Fruit fly (Drosophila melanogaster) whole organism, embryonic: ENCODE results near the gene Fum1.

Source experiments
- Awh ChIP-seq: fragments of 200-800 bp; sonication (Bioruptor generic); IDR thresholded peaks from 2 replicates; pipeline ENCODE4, ENCODE4 v1.3.6; 2022; ENCODE audit warnings: missing biosample characterization, missing genetic modification characterization
- CG10209 ChIP-seq: fragments of 200-800 bp; sonication (Bioruptor generic); optimal IDR thresholded peaks from 3 replicates; lab custom pipeline; 2017; ENCODE audit warnings: missing biosample characterization, mild to moderate bottlenecking, missing genetic modification characterization, missing genetic modification reagents
- CG10979 ChIP-seq: fragments of 200-800 bp; sonication (Bioruptor generic); optimal IDR thresholded peaks from 2 replicates; lab custom pipeline; 2018; ENCODE audit warnings: missing biosample characterization, mild to moderate bottlenecking, missing genetic modification characterization, moderate library complexity
- CG11696 ChIP-seq: fragments of 200-800 bp; sonication (Bioruptor generic); IDR thresholded peaks from 2 replicates; pipeline ENCODE4 v1.3.6; 2022; ENCODE audit warnings: missing biosample characterization, missing genetic modification characterization
- CG14667 ChIP-seq: fragments of 200-800 bp; sonication (Bioruptor generic); IDR thresholded peaks from 2 replicates; pipeline ENCODE4 v1.3.6; 2022; ENCODE audit warnings: missing biosample characterization, missing genetic modification characterization
- CG14965 ChIP-seq: fragments of 200-800 bp; sonication (Bioruptor generic); optimal IDR thresholded peaks from 2 replicates; lab custom pipeline; 2016; ENCODE audit warnings: missing biosample characterization, missing genetic modification characterization, borderline replicate concordance
- CG15601 ChIP-seq: fragments of 200-800 bp; sonication (Bioruptor generic); optimal IDR thresholded peaks from 3 replicates; lab custom pipeline; 2019; ENCODE audit warnings: missing biosample characterization, mild to moderate bottlenecking, missing genetic modification characterization, moderate library complexity
- CG15696 ChIP-seq: fragments of 200-800 bp; sonication (Bioruptor generic); optimal IDR thresholded peaks from 2 replicates; lab custom pipeline; 2019; ENCODE audit warnings: missing biosample characterization, mild to moderate bottlenecking, missing genetic modification characterization, moderate library complexity
- CG1602 ChIP-seq: fragments of 200-800 bp; sonication (Bioruptor generic); optimal IDR thresholded peaks from 3 replicates; lab custom pipeline; 2016; ENCODE audit warnings: missing biosample characterization, missing genetic modification characterization
- CG1832 ChIP-seq: fragments of 200-800 bp; sonication (Bioruptor generic); optimal IDR thresholded peaks from 2 replicates; lab custom pipeline; 2017; ENCODE audit warnings: missing biosample characterization, mild to moderate bottlenecking, missing genetic modification characterization, inconsistent platforms
- CG18599 ChIP-seq: fragments of 200-800 bp; sonication (Bioruptor generic); optimal IDR thresholded peaks from 3 replicates; lab custom pipeline; 2017; ENCODE audit warnings: missing biosample characterization, missing genetic modification characterization, mild to moderate bottlenecking, moderate library complexity, missing genetic modification reagents
- CG2678 ChIP-seq: fragments of 200-800 bp; sonication (Bioruptor generic); optimal IDR thresholded peaks from 3 replicates; lab custom pipeline; 2019; ENCODE audit warnings: missing biosample characterization, mild to moderate bottlenecking, missing genetic modification characterization, moderate library complexity
- CG33557 ChIP-seq: fragments of 200-800 bp; sonication (Bioruptor generic); optimal IDR thresholded peaks from 2 replicates; lab custom pipeline; 2019; ENCODE audit warnings: missing biosample characterization, mild to moderate bottlenecking, missing genetic modification characterization, moderate library complexity
- CG4282 ChIP-seq: fragments of 200-800 bp; sonication (Bioruptor generic); optimal IDR thresholded peaks from 2 replicates; lab custom pipeline; 2016; ENCODE audit warnings: missing biosample characterization, missing genetic modification characterization
- CG4707 ChIP-seq: fragments of 200-800 bp; sonication (Bioruptor generic); optimal IDR thresholded peaks from 2 replicates; lab custom pipeline; 2018; ENCODE audit warnings: missing biosample characterization, mild to moderate bottlenecking, missing genetic modification characterization, moderate library complexity
- CG5180 ChIP-seq: fragments of 200-800 bp; sonication (Bioruptor generic); optimal IDR thresholded peaks from 3 replicates; lab custom pipeline; 2017; ENCODE audit warnings: missing biosample characterization, missing genetic modification characterization, mild to moderate bottlenecking, moderate library complexity, missing genetic modification reagents
- CG5245 ChIP-seq: fragments of 200-800 bp; sonication (Bioruptor generic); optimal IDR thresholded peaks from 3 replicates; lab custom pipeline; 2016; ENCODE audit warnings: missing biosample characterization, missing genetic modification characterization
- CG7839 ChIP-seq: fragments of 200-800 bp; sonication (Bioruptor generic); optimal IDR thresholded peaks from 3 replicates; lab custom pipeline; 2018; ENCODE audit warnings: missing biosample characterization, mild to moderate bottlenecking, missing genetic modification characterization, moderate library complexity
- CG8388 ChIP-seq: fragments of 200-800 bp; sonication (Bioruptor generic); optimal IDR thresholded peaks from 2 replicates; lab custom pipeline; 2019; ENCODE audit warnings: missing biosample characterization, mild to moderate bottlenecking, missing genetic modification characterization, moderate library complexity
- CG8924 ChIP-seq: fragments of 200-800 bp; optimal IDR thresholded peaks from 3 replicates; lab custom pipeline; 2019; ENCODE audit warnings: missing biosample characterization, mild to moderate bottlenecking, missing genetic modification characterization, moderate library complexity
- CG8944 ChIP-seq: fragments of 200-800 bp; sonication (Bioruptor generic); optimal IDR thresholded peaks from 3 replicates; lab custom pipeline; 2016; ENCODE audit warnings: missing biosample characterization, missing genetic modification characterization
- Chrac-16 ChIP-seq: fragments of 200-800 bp; sonication (Bioruptor generic); optimal IDR thresholded peaks from 3 replicates; lab custom pipeline; 2016; ENCODE audit warnings: missing biosample characterization, missing genetic modification characterization
- Elba2 ChIP-seq: fragments of 200-800 bp; sonication (Bioruptor generic); optimal IDR thresholded peaks from 3 replicates; lab custom pipeline; 2016; ENCODE audit warnings: missing biosample characterization, missing genetic modification characterization
- HLHmδ ChIP-seq: fragments of 200-800 bp; sonication (Bioruptor generic); optimal IDR thresholded peaks from 2 replicates; lab custom pipeline; 2018; ENCODE audit warnings: missing biosample characterization, mild to moderate bottlenecking, missing genetic modification characterization, moderate library complexity
- Med ChIP-seq: fragments of 200-800 bp; sonication (Bioruptor generic); peaks from one replicate; lab custom pipeline; 2016; ENCODE audit warnings: missing biosample characterization, missing genetic modification characterization, mild to moderate bottlenecking, inconsistent platforms, moderate library complexity
- Pdp1 ChIP-seq, 2 experiments: fragments of 200-800 bp; sonication (Bioruptor generic); optimal IDR thresholded peaks; 3 replicates each; lab custom pipeline; 2016; ENCODE audit warnings: missing biosample characterization in 2 of 2, missing genetic modification characterization in 2 of 2, mild to moderate bottlenecking in 1 of 2, moderate library complexity in 1 of 2
- Rfx ChIP-seq: fragments of 200-800 bp; sonication (Bioruptor generic); IDR thresholded peaks from 2 replicates; pipeline ENCODE4 v1.3.6; 2022; ENCODE audit warnings: missing biosample characterization, missing genetic modification characterization
- Sox100B ChIP-seq: fragments of 200-800 bp; sonication (Bioruptor generic); optimal IDR thresholded peaks from 3 replicates; lab custom pipeline; 2018; ENCODE audit warnings: missing biosample characterization, mild to moderate bottlenecking, missing genetic modification characterization
- Sox102F ChIP-seq: fragments of 200-800 bp; sonication (Bioruptor generic); optimal IDR thresholded peaks from 2 replicates; lab custom pipeline; 2018; ENCODE audit warnings: missing biosample characterization, mild to moderate bottlenecking, missing genetic modification characterization, moderate library complexity
- Xbp1 ChIP-seq: fragments of 200-800 bp; sonication (Bioruptor generic); optimal IDR thresholded peaks from 3 replicates; lab custom pipeline; 2016; ENCODE audit warnings: missing biosample characterization, mild to moderate bottlenecking, missing genetic modification characterization
- ac ChIP-seq: fragments of 200-800 bp; sonication (Bioruptor generic); optimal IDR thresholded peaks from 3 replicates; lab custom pipeline; 2017; ENCODE audit warnings: missing biosample characterization, mild to moderate bottlenecking, missing genetic modification characterization
- al ChIP-seq: fragments of 200-800 bp; sonication (Bioruptor generic); IDR thresholded peaks from 2 replicates; pipeline ENCODE4 v1.3.6; 2022; ENCODE audit warnings: missing biosample characterization, missing genetic modification characterization
- ara ChIP-seq: fragments of 200-800 bp; sonication (Bioruptor generic); IDR thresholded peaks from 2 replicates; pipeline ENCODE4 v1.3.6; 2022; ENCODE audit warnings: missing biosample characterization, missing genetic modification characterization
- bcd ChIP-seq: fragments of 200-800 bp; sonication (Bioruptor generic); optimal IDR thresholded peaks from 2 replicates; lab custom pipeline; 2017; ENCODE audit warnings: missing biosample characterization, mild to moderate bottlenecking, missing genetic modification characterization
- dysf ChIP-seq: fragments of 200-800 bp; sonication (Bioruptor generic); IDR thresholded peaks from 3 replicates; pipeline ENCODE4 v1.3.6; 2022; ENCODE audit warnings: missing biosample characterization, missing genetic modification characterization
- en ChIP-seq: fragments of 200-800 bp; sonication (Bioruptor generic); optimal IDR thresholded peaks from 2 replicates; lab custom pipeline; 2016; ENCODE audit warnings: missing biosample characterization, missing genetic modification characterization
- gce ChIP-seq: fragments of 200-800 bp; sonication (Bioruptor generic); IDR thresholded peaks from 3 replicates; pipeline ENCODE4 v1.3.6; 2022; ENCODE audit warnings: missing biosample characterization, missing genetic modification characterization
- grau ChIP-seq: fragments of 200-800 bp; optimal IDR thresholded peaks from 3 replicates; lab custom pipeline; 2019; ENCODE audit warnings: missing biosample characterization, mild to moderate bottlenecking, missing genetic modification characterization, moderate library complexity
- grn ChIP-seq: fragments of 200-800 bp; sonication (Bioruptor generic); optimal IDR thresholded peaks from 3 replicates; lab custom pipeline; 2017; ENCODE audit warnings: missing biosample characterization, missing genetic modification characterization
- insv ChIP-seq, 2 experiments: fragments of 200-800 bp; sonication (Bioruptor generic); optimal IDR thresholded peaks; 3 replicates each; lab custom pipeline; 2016 to 2018; ENCODE audit warnings: missing biosample characterization in 2 of 2, missing genetic modification characterization in 2 of 2
- knrl ChIP-seq: fragments of 200-800 bp; sonication (Bioruptor generic); IDR thresholded peaks from 3 replicates; pipeline ENCODE4 v1.3.6; 2022; ENCODE audit warnings: missing biosample characterization, missing genetic modification characterization; ENCODE audit not compliant: partially characterized antibody
- maf-S ChIP-seq: fragments of 200-800 bp; sonication (Bioruptor generic); optimal IDR thresholded peaks from 2 replicates; lab custom pipeline; 2016; ENCODE audit warnings: missing biosample characterization, missing genetic modification characterization
- p53 ChIP-seq: fragments of 200-800 bp; sonication (Bioruptor generic); optimal IDR thresholded peaks from 2 replicates; lab custom pipeline; 2016; ENCODE audit warnings: missing biosample characterization, missing genetic modification characterization
- pb ChIP-seq: fragments of 200-800 bp; sonication (Bioruptor generic); optimal IDR thresholded peaks from 3 replicates; lab custom pipeline; 2016; ENCODE audit warnings: missing biosample characterization, missing genetic modification characterization
- phol ChIP-seq: fragments of 200-800 bp; sonication (Bioruptor generic); optimal IDR thresholded peaks from 3 replicates; lab custom pipeline; 2018; ENCODE audit warnings: missing biosample characterization, mild to moderate bottlenecking, missing genetic modification characterization, moderate library complexity
- so ChIP-seq: fragments of 200-800 bp; sonication (Bioruptor generic); IDR thresholded peaks from 3 replicates; pipeline ENCODE4 v1.3.6; 2022; ENCODE audit warnings: missing biosample characterization, missing genetic modification characterization
- tap ChIP-seq: fragments of 200-800 bp; optimal IDR thresholded peaks from 3 replicates; lab custom pipeline; 2019; ENCODE audit warnings: missing biosample characterization, mild to moderate bottlenecking, missing genetic modification characterization, moderate library complexity
- tio ChIP-seq: fragments of 200-800 bp; sonication (Bioruptor generic); optimal IDR thresholded peaks from 2 replicates; lab custom pipeline; 2017; ENCODE audit warnings: missing biosample characterization, missing genetic modification characterization, inconsistent platforms

Fum1 gene

dm6 chrX:6700990-6701530 is 22.8 kb downstream of the Fum1 start (continued):
- peak in 1 of 2 experiments; percentile 89 for TF ChIP-seq insv (GFP tag; optimal IDR thresholded peaks at IDR 0.05; lab: Kevin White, UChicago)
- TF ChIP-seq CG4282 (GFP tag; lab: Kevin White, UChicago): no peak
- peak; percentile 30 for TF ChIP-seq grn (GFP tag; lab: Kevin White, UChicago)
- peak in 1 of 2 experiments; percentile 86 for TF ChIP-seq Pdp1 (GFP tag; optimal IDR thresholded peaks at IDR 0.05; lab: Kevin White, UChicago)
- TF ChIP-seq CG11696 (GFP tag; lab: Robert Waterston, UW): no peak
- peak; percentile 58 for TF ChIP-seq p53 (GFP tag; lab: Kevin White, UChicago)
- no peak for TF ChIP-seq CG10209
- no peak for TF ChIP-seq ac (GFP tag; lab: Kevin White, UChicago)
- TF ChIP-seq grau (tag; lab: Kevin White, UChicago): no peak
- TF ChIP-seq Med (GFP tag; lab: Kevin White, UChicago): no peak
- no peak for TF ChIP-seq CG14965 (GFP tag; lab: Kevin White, UChicago)
- TF ChIP-seq maf-S: no peak
- no peak for TF ChIP-seq al (GFP tag; lab: Robert Waterston, UW)
- no peak for TF ChIP-seq CG8944 (GFP tag; lab: Kevin White, UChicago)
- TF ChIP-seq CG5245: no peak
- TF ChIP-seq Elba2 (GFP tag; lab: Kevin White, UChicago): peak; percentile 86
- TF ChIP-seq Rfx (GFP tag; lab: Robert Waterston, UW): no peak

- peak; percentile 77 for TF ChIP-seq CG10979 (tag; lab: Kevin White, UChicago)
- TF ChIP-seq CG15601: peak; percentile 75
- TF ChIP-seq en (GFP tag; lab: Kevin White, UChicago): peak; percentile 1
- TF ChIP-seq CG1602 (GFP tag; lab: Kevin White, UChicago): peak; percentile 48
- TF ChIP-seq Awh (GFP tag; lab: Robert Waterston, UW): peak; percentile 65
- no peak for TF ChIP-seq pb (GFP tag; lab: Kevin White, UChicago)
- TF ChIP-seq gce (GFP tag; lab: Robert Waterston, UW): 0 out of 3 replicates have a peak, but pooled peaks have one; percentile 56
- peak; percentile 81 for TF ChIP-seq Sox100B (GFP tag; lab: Kevin White, UChicago)
- TF ChIP-seq CG1832 (GFP tag; lab: Kevin White, UChicago): no peak
- peak; percentile 43 for TF ChIP-seq bcd
- TF ChIP-seq CG4282 (GFP tag; lab: Kevin White, UChicago): no peak
- TF ChIP-seq CG15696 (tag; lab: Kevin White, UChicago): peak; percentile 72
- peak; percentile 59 for TF ChIP-seq CG8924
- peak; percentile 67 for TF ChIP-seq CG33557 (GFP tag; lab: Kevin White, UChicago)
- TF ChIP-seq so (GFP tag; lab: Robert Waterston, UW): peak; percentile 70; the same call in 1 of the 3 replicates
- peak; percentile 68 for TF ChIP-seq dysf (GFP tag; lab: Robert Waterston, UW)
- no peak for TF ChIP-seq HLHmδ (GFP tag; lab: Kevin White, UChicago)
- TF ChIP-seq ara: peak; percentile 56; the same call in 1 of the 2 replicates
- peak; percentile 76 for TF ChIP-seq CG2678 (tag; lab: Kevin White, UChicago)
- TF ChIP-seq Sox102F (GFP tag; lab: Kevin White, UChicago): peak; percentile 87
- TF ChIP-seq tap: peak; percentile 69
- peak; percentile 58 for TF ChIP-seq tio (GFP tag; lab: Kevin White, UChicago)
- TF ChIP-seq phol: peak; percentile 83
- peak; percentile 79 for TF ChIP-seq CG7839
- 0 out of 2 replicates have a peak, but pooled peaks have one; percentile 32 for TF ChIP-seq CG14667 (GFP tag; lab: Robert Waterston, UW)
- TF ChIP-seq CG18599: peak; percentile 46
- TF ChIP-seq Chrac-16: peak; percentile 17
- peak; percentile 77 for TF ChIP-seq CG8388 (GFP tag; lab: Kevin White, UChicago)
- TF ChIP-seq Xbp1: peak; percentile 67
- TF ChIP-seq CG4707: peak; percentile 52
- TF ChIP-seq knrl: no peak
- peak; percentile 66 for TF ChIP-seq CG5180 (GFP tag; lab: Kevin White, UChicago)
These were observed 23.8 kb downstream of the Fum1 start for dm6 chrX:6702028-6702433.
